Worm (Caenorhabditis elegans) whole organism, midembryonic: ENCODE data around the gene C48B4.9.

Experiments
- T22C8.4 ChIP-seq: fragments of 200-800 bp; sonication (Bioruptor generic); IDR thresholded peaks from 2 replicates; pipeline ENCODE4 v1.3.6; 2022; ENCODE audit warnings: missing genetic modification characterization, missing compliant biosample characterization
- cog-1 ChIP-seq: sonication (generic microtip); optimal IDR thresholded peaks from 2 replicates; lab custom pipeline; 2016; ENCODE audit warnings: missing genetic modification characterization, missing compliant biosample characterization
- flt-1 ChIP-seq: fragments of 200-800 bp; sonication (Bioruptor generic); IDR thresholded peaks from 2 replicates; pipeline ENCODE4 v1.3.6; 2022; ENCODE audit warnings: missing genetic modification characterization, missing compliant biosample characterization
- klf-2 ChIP-seq: fragments of 200-800 bp; sonication (Bioruptor generic); conservative IDR thresholded peaks from 2 replicates; pipeline ENCODE4 v1.3.6; 2022; ENCODE audit warnings: missing genetic modification reagents, missing genetic modification characterization, missing compliant biosample characterization
- med-1 ChIP-seq: sonication (generic microtip); optimal IDR thresholded peaks from 2 replicates; lab custom pipeline; 2017; ENCODE audit warnings: missing genetic modification characterization, mild to moderate bottlenecking, missing compliant biosample characterization, antibody characterized with exemption, missing genetic modification reagents; ENCODE audit not compliant: insufficient read depth
- ref-1 ChIP-seq: fragments of 200-800 bp; sonication (Bioruptor generic); conservative IDR thresholded peaks from 2 replicates; pipeline ENCODE4 v1.3.6; 2022; ENCODE audit warnings: missing genetic modification reagents, missing genetic modification characterization, missing compliant biosample characterization
- tab-1 ChIP-seq: fragments of 200-800 bp; sonication (Bioruptor generic); IDR thresholded peaks from 2 replicates; pipeline ENCODE4 v1.3.6; 2022; ENCODE audit warnings: missing genetic modification characterization, missing compliant biosample characterization
- ztf-23 ChIP-seq: fragments of 200-800 bp; sonication (Bioruptor generic); IDR thresholded peaks from 2 replicates; pipeline ENCODE4 v1.3.6; 2022; ENCODE audit warnings: missing genetic modification reagents, missing genetic modification characterization, missing compliant biosample characterization
- ztf-29 ChIP-seq: fragments of 200-800 bp; sonication (Bioruptor generic); IDR thresholded peaks from 2 replicates; pipeline ENCODE4 v1.3.6; 2022; ENCODE audit warnings: missing genetic modification reagents, missing genetic modification characterization, missing compliant biosample characterization

C48B4.9 gene

ce11 chrIII:9582240-9582639, 19.1 kb upstream of the C48B4.9 start, which contains the start of gene C48B4.3:
TSS of gene C48B4.3 (minus strand) at chrIII:9582388.
- no peak for TF ChIP-seq klf-2 (GFP tag; lab: Robert Waterston, UW)
- TF ChIP-seq T22C8.4 (GFP tag; lab: Robert Waterston, UW) = no peak

- TF ChIP-seq ref-1 = no peak
- no peak for TF ChIP-seq flt-1 (GFP tag; lab: Robert Waterston, UW)
These were observed 17.1 kb upstream of the C48B4.9 start, which contains the start of gene ced-7 for ce11 chrIII:9580039-9580891. TSS of gene ced-7 (minus strand) at chrIII:9580089.

- TF ChIP-seq tab-1 (GFP tag; lab: Robert Waterston, UW) = no peak
- TF ChIP-seq flt-1 (GFP tag; lab: Robert Waterston, UW) = no peak
- TF ChIP-seq cog-1 = no peak
- no peak for TF ChIP-seq med-1
- TF ChIP-seq ztf-23 (GFP tag; lab: Robert Waterston, UW) = no peak
- TF ChIP-seq ztf-29 (GFP tag; lab: Robert Waterston, UW) = no peak
- no peak for TF ChIP-seq ref-1
- no peak for TF ChIP-seq klf-2 (GFP tag; lab: Robert Waterston, UW)
- TF ChIP-seq T22C8.4 (GFP tag; lab: Robert Waterston, UW) = no peak
These were observed 7.7 kb upstream of the C48B4.9 start for ce11 chrIII:9570869-9571268.

ce11 chrIII:9568451-9568850, 5.3 kb upstream of the C48B4.9 start, which contains the start of gene C48B4.13:
TSS of gene C48B4.13 (plus strand) at chrIII:9568751.
- no peak for TF ChIP-seq tab-1 (GFP tag; lab: Robert Waterston, UW)
- TF ChIP-seq flt-1 (GFP tag; lab: Robert Waterston, UW) = no peak
- TF ChIP-seq T22C8.4 (GFP tag; lab: Robert Waterston, UW) = no peak
- no peak for TF ChIP-seq klf-2 (GFP tag; lab: Robert Waterston, UW)
- TF ChIP-seq ref-1 = no peak
- TF ChIP-seq ztf-29 (GFP tag; lab: Robert Waterston, UW) = no peak
- TF ChIP-seq ztf-23 (GFP tag; lab: Robert Waterston, UW) = no peak
- no peak for TF ChIP-seq med-1
- TF ChIP-seq cog-1 = no peak

- TF ChIP-seq klf-2 (GFP tag; lab: Robert Waterston, UW) (no peak), med-1 (no peak), flt-1 (GFP tag; lab: Robert Waterston, UW) (no peak), ztf-29 (GFP tag; lab: Robert Waterston, UW) (no peak), tab-1 (GFP tag; lab: Robert Waterston, UW) (no peak), ztf-23 (GFP tag; lab: Robert Waterston, UW) (no peak), cog-1 (no peak), ref-1 (no peak), T22C8.4 (GFP tag; lab: Robert Waterston, UW) (no peak)
These were observed 2.8 kb upstream of the C48B4.9 start, which contains the start of gene C48B4.11 for ce11 chrIII:9565973-9566372. TSS of gene C48B4.11 (minus strand) at chrIII:9566115.

ce11 chrIII:9564410-9564809, 1.3 kb upstream of the C48B4.9 start, which contains the start of gene C48B4.10:
TSS of gene C48B4.10 (minus strand) at chrIII:9564510.
- TF ChIP-seq T22C8.4 (GFP tag; lab: Robert Waterston, UW) (no peak), flt-1 (GFP tag; lab: Robert Waterston, UW) (no peak), klf-2 (GFP tag; lab: Robert Waterston, UW) (no peak), tab-1 (GFP tag; lab: Robert Waterston, UW) (no peak), ref-1 (no peak), ztf-29 (GFP tag; lab: Robert Waterston, UW) (no peak), med-1 (no peak)

- no peak for TF ChIP-seq cog-1
- TF ChIP-seq ztf-23 (GFP tag; lab: Robert Waterston, UW) = no peak
- no peak for TF ChIP-seq ztf-29 (GFP tag; lab: Robert Waterston, UW)
- TF ChIP-seq tab-1 (GFP tag; lab: Robert Waterston, UW) = no peak
- TF ChIP-seq T22C8.4 (GFP tag; lab: Robert Waterston, UW) = no peak
- TF ChIP-seq ref-1 = no peak
- no peak for TF ChIP-seq klf-2 (GFP tag; lab: Robert Waterston, UW)
- no peak for TF ChIP-seq flt-1 (GFP tag; lab: Robert Waterston, UW)
- TF ChIP-seq med-1 = no peak
These were observed 2.0 kb downstream of the C48B4.9 start, which contains the start of gene C48B4.8 for ce11 chrIII:9561158-9561557. TSS of gene C48B4.8 (minus strand) at chrIII:9561258.

ce11 chrIII:9559381-9559881, 3.7 kb downstream of the C48B4.9 start, which contains the start of gene C48B4.7:
TSS of gene C48B4.7 (minus strand) at chrIII:9559431.
- TF ChIP-seq T22C8.4 (GFP tag; lab: Robert Waterston, UW) (no peak), ref-1 (no peak), ztf-29 (GFP tag; lab: Robert Waterston, UW) (no peak), tab-1 (GFP tag; lab: Robert Waterston, UW) (no peak), klf-2 (GFP tag; lab: Robert Waterston, UW) (no peak), cog-1 (no peak), med-1 (no peak), flt-1 (GFP tag; lab: Robert Waterston, UW) (no peak), ztf-23 (GFP tag; lab: Robert Waterston, UW) (no peak)

- no peak for TF ChIP-seq flt-1 (GFP tag; lab: Robert Waterston, UW)
- no peak for TF ChIP-seq klf-2 (GFP tag; lab: Robert Waterston, UW)
- no peak for TF ChIP-seq ztf-23 (GFP tag; lab: Robert Waterston, UW)
- TF ChIP-seq T22C8.4 (GFP tag; lab: Robert Waterston, UW) = no peak
- no peak for TF ChIP-seq cog-1
- no peak for TF ChIP-seq tab-1 (GFP tag; lab: Robert Waterston, UW)
- no peak for TF ChIP-seq med-1
- no peak for TF ChIP-seq ref-1
- no peak for TF ChIP-seq ztf-29 (GFP tag; lab: Robert Waterston, UW)
These were observed 4.7 kb downstream of the C48B4.9 start, which contains the start of gene C48B4.6 for ce11 chrIII:9558463-9558862. TSS of gene C48B4.6 (minus strand) at chrIII:9558563.
